Worm (Caenorhabditis elegans) whole organism, dauer: Measurements from ENCODE around the gene tomm-70.

Source experiments
- unc-62 ChIP-seq: sonication (generic microtip); optimal IDR thresholded peaks from 2 replicates; lab custom pipeline; 2017; ENCODE audit warnings: missing biosample characterization, missing genetic modification reagents, missing genetic modification characterization

The tomm-70 gene

DNA sequence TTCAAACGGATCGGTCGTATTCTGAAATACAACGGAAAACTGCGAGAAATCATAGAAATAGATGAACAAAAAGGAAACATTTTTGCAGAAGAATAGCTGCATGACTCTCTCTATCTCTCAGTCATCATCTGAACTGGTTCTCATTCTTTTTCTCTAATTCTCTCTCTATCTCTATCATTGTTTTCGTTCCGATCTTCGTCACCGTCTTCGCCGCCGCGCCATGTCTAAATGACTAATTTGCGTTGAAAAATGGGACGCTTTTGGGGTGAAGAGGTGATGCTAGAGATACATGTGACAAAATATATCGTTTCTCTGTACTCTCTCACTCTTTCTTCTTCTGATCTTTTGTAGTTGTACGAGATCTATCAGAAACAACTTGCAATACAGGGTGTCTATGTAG is 25.9 kb upstream of the tomm-70 start:
- no peak for TF ChIP-seq unc-62 (GFP tag; lab: Kevin White, UChicago)

- no peak for TF ChIP-seq unc-62 (GFP tag; lab: Kevin White, UChicago)
Measured at ce11 chrIII:8779912-8780311, 25.4 kb upstream of the tomm-70 start, which contains the start of gene K02D10.4. Gene K02D10.4 (minus strand): TSS chrIII:8780012.

- no peak for TF ChIP-seq unc-62 (GFP tag; lab: Kevin White, UChicago)
Measured at ce11 chrIII:8775953-8776352, 21.4 kb upstream of the tomm-70 start, which contains the start of gene snap-29. Gene snap-29 (plus strand): TSS chrIII:8776253.

DNA sequence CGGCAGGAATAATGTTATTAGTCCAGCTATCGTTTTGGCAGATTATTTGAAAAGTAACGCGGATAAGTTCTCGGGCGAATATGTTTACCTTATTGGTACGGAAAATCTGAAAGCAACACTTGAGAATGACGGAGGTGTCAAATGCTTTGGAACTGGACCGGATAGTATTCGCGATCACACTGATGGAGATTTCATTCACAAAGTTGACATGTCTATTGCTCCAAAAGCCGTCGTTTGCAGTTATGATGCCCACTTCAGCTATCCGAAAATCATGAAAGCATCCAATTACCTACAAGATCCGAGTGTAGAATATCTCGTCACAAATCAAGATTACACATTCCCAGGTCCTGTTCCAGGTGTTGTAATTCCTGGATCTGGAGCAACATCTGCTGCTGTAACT is 18.8 kb upstream of the tomm-70 start:
- TF ChIP-seq unc-62 (GFP tag; lab: Kevin White, UChicago), result no peak

DNA sequence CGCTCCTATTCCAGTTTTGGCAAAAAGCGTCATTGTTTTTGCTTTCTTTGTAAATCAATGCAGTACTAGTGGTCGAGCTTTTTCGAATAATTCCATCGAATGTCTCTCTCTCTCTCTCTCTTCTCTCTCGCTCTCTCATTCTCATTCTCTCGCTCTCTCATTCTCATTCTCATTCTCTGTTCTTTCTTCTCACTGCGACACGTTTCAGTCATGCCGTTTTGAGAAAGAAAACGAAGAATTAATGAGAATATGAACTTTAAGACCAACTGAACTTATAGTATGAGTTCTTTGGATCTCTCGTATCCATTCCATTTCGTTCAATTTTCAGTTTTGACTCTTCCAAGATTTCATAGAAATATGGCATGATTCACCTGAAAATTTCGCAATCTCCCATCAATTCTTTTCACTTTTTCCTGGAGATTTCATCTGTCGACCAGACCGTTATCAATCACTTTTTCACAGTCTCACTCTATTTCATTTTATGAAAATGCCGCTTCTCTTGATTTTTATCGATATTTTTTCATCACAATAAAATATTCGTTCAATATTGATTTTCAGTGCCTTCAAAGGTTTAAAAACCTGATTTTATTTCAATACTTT is 18.0 kb upstream of the tomm-70 start:
- TF ChIP-seq unc-62 (GFP tag; lab: Kevin White, UChicago), result no peak

DNA sequence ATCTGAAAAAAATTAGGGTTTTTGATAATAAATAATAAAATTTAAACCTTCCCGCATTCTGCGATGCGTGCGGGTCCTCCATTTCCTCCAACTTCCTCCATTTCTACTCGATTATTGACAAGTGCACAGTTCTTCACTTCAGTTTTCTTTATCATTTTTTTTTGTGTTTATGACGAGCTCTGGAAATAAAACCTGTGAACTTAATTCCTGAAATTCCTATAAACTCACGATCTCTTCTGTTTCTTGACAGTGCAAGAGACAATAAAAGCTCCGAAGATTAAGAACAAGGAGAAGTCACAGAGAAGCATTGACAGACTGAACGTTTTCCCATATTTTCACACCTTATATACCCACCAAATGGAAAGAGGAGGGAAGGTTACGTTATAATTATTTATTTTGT is 17.3 kb upstream of the tomm-70 start, which contains the start of gene K02D10.3:
K02D10.3 (minus strand) TSS at position 101 of the 400 bp plus-strand sequence.
- no peak for TF ChIP-seq unc-62 (GFP tag; lab: Kevin White, UChicago)

DNA sequence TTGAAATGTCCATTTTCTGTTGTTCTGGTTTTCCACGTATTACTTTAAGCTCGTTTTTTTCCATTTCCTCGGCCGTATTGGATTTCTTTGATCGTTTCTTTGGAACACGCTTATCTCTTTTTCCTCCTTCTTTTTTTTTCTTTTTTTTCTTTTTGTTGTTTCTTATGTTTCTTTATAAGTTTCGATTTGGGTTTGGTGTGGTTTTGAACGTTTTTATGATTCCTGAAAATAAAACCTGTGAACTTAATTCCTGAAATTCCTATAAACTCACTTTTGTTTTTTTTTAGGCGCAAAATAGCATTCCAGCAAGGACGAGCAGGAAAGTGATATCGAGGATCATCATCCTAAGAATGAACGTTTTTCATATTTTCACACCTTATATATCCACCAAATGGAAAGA is 16.6 kb upstream of the tomm-70 start, which contains the start of gene K02D10.2:
K02D10.2 (minus strand) TSS at position 101 of the 400 bp plus-strand sequence.
- no peak for TF ChIP-seq unc-62 (GFP tag; lab: Kevin White, UChicago)

- no peak for TF ChIP-seq unc-62 (GFP tag; lab: Kevin White, UChicago)
Measured at ce11 chrIII:8770243-8770642, 15.7 kb upstream of the tomm-70 start.

DNA sequence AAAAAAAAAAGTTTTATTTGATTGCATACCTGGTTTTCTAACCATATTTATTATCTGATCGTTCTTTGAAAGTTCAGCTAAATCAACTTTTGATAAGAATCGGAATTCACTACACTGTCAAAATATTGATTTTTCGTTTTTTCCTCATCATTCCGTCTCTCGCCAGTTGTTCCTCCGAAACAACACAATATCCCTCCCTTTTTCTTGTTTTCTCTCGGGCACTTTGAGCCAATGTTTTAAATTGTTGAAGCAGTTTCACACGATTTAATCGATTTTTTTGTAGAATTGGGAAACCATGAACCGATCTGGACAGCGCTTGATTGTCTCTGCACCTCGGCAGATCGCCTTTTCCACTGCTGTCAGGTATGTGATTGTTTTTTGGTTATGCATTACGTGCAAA is 14.7 kb upstream of the tomm-70 start, which contains the start of gene K02D10.1:
K02D10.1 (plus strand) TSS at position 284 of the 400 bp plus-strand sequence.
- no peak for TF ChIP-seq unc-62 (GFP tag; lab: Kevin White, UChicago)

- no peak for TF ChIP-seq unc-62 (GFP tag; lab: Kevin White, UChicago)
Measured at ce11 chrIII:8767889-8768361, 13.4 kb upstream of the tomm-70 start, which contains the start of gene mtss-1. Gene mtss-1 (plus strand): TSS chrIII:8768311.

DNA sequence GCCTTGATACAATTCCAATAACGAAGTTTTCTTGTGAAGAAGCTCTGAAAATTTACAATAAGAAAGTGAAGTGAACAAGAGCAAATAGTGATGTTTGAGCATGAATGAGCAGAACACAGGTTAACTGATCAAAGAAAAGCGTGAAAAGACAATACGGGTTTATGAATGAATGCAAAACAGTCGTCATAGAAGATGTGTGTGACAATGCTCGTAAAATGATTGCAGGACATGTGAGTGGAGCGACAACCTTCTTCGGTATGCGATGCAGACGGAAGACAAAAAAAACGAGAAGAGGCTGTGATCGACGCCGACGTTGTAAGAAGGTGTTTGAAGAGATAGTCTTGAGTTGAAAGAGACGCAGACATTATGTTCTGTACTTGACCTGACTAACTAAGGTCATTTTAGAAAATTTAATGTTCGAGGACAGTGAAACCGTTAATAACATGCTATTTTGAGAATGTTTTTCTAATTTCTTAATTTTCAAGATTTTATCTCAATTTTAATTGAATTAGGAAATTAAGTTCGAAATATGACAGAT is 12.8 kb upstream of the tomm-70 start, which contains the start of gene mig-22:
mig-22 (minus strand) TSS at position 51 of the 538 bp plus-strand sequence.
- no peak for TF ChIP-seq unc-62 (GFP tag; lab: Kevin White, UChicago)

DNA sequence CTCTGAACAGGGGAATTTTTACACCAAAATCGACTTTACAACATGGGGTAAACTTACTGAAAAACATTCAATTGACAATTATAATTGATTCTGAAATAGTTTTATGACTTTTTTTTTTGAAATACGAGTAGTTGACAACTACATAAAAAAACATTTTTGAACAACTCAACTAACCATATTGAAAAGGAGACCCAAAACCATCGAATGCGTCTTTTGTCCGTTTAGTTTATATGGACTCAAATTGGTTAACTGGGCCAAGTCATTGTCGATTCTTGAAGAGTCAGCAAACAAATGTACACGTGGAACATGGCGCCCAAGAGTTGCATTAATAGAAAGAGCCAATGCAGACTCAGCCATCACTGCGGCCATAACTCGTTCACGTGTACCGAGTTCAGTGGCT is 11.9 kb upstream of the tomm-70 start:
- no peak for TF ChIP-seq unc-62 (GFP tag; lab: Kevin White, UChicago)

ce11 chrIII:8765030-8765429 is 10.5 kb upstream of the tomm-70 start:
- TF ChIP-seq unc-62 (GFP tag; lab: Kevin White, UChicago), result no peak

DNA sequence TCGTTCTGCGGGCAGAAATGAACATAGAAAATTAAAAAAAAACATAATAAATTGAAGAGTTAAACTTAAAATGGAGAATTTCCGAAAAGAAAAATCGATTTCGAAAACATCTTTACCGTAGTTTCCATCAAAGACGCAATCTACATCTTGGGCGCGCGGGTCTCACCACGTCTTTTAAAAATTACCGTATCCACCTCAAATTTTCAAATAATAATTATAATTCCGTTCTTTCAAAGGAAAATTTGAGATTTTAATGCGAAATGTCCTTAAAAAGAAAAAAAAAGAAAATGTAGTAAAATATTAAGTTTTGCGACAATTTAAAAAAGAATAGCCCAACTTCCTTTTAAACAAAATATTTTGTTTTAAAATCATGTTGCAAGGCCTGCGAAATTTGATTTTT is 8.6 kb upstream of the tomm-70 start:
- TF ChIP-seq unc-62 (GFP tag; lab: Kevin White, UChicago), result no peak

DNA sequence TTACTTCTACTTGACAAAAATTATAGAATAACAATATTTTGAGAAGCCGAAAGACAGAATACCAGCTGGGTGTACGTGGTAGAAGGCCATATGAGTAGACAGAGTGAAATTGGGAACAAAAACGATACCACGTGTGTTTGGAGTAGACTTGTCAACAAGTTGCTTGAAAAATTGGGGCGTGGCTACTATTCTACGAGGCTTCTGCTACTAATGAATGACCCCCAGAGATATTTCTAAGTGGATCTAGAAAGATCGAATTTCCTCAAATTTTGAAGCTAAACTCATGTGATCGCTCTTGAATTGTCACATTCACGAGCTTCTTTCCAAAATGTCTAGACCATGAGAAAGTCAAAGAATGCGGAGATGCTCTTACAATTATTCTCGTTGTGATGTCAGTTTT is 7.5 kb upstream of the tomm-70 start:
- TF ChIP-seq unc-62 (GFP tag; lab: Kevin White, UChicago), result no peak

- TF ChIP-seq unc-62 (GFP tag; lab: Kevin White, UChicago), result no peak
Measured at ce11 chrIII:8761040-8761654, 6.6 kb upstream of the tomm-70 start, which contains the start of gene aak-1. Gene aak-1 (minus strand): TSS chrIII:8761090.
